Worm (Caenorhabditis elegans) whole organism, L3 larva: ENCODE results near the gene rab-1.

Experiments used
- ZK546.5 ChIP-seq: sonication (generic microtip); optimal IDR thresholded peaks from 2 replicates; lab custom pipeline; 2017; ENCODE audit warnings: missing biosample characterization, missing genetic modification characterization
- ceh-16 ChIP-seq: sonication (generic microtip); optimal IDR thresholded peaks from 2 replicates; lab custom pipeline; 2017; ENCODE audit warnings: missing biosample characterization, missing genetic modification characterization
- ceh-28 ChIP-seq: fragments of 150-350 bp; optimal IDR thresholded peaks from 2 replicates; lab custom pipeline; 2014; ENCODE audit warnings: missing biosample characterization, missing genetic modification reagents, missing genetic modification characterization
- egl-27 ChIP-seq: sonication (generic microtip); optimal IDR thresholded peaks from 4 replicates; lab custom pipeline; 2017; ENCODE audit warnings: missing biosample characterization, missing genetic modification reagents, missing genetic modification characterization
- elt-3 ChIP-seq, 3 experiments: fragments of 150-350 bp in 1 of 3; sonication (generic microtip) in 2 of 3; optimal IDR thresholded peaks; 2 replicates in 2 of 3; 4 replicates in 1 of 3; lab custom pipeline; 2014 to 2017; ENCODE audit warnings: missing biosample characterization in 3 of 3, missing genetic modification characterization in 3 of 3
- lin-39 ChIP-seq: fragments of 150-350 bp; optimal IDR thresholded peaks from 2 replicates; lab custom pipeline; 2018; ENCODE audit warnings: missing biosample characterization, missing genetic modification reagents, missing genetic modification characterization
- nhr-11 ChIP-seq: fragments of 150-350 bp; optimal IDR thresholded peaks from 2 replicates; lab custom pipeline; 2014; ENCODE audit warnings: missing biosample characterization, missing genetic modification characterization
- nhr-237 ChIP-seq: fragments of 150-350 bp; optimal IDR thresholded peaks from 2 replicates; lab custom pipeline; 2014; ENCODE audit warnings: missing biosample characterization, missing genetic modification characterization
- nhr-25 ChIP-seq: sonication (generic microtip); optimal IDR thresholded peaks from 2 replicates; lab custom pipeline; 2017; ENCODE audit warnings: missing biosample characterization, missing genetic modification characterization
- nhr-77 ChIP-seq: fragments of 150-350 bp; optimal IDR thresholded peaks from 2 replicates; lab custom pipeline; 2014; ENCODE audit warnings: missing biosample characterization, missing genetic modification characterization
- pha-4 ChIP-seq: fragments of 150-350 bp; optimal IDR thresholded peaks from 2 replicates; lab custom pipeline; 2014; ENCODE audit warnings: missing biosample characterization, missing genetic modification reagents, missing genetic modification characterization
- skn-1 ChIP-seq: fragments of 150-350 bp; optimal IDR thresholded peaks from 2 replicates; lab custom pipeline; 2014; ENCODE audit warnings: missing biosample characterization, missing genetic modification characterization
- ztf-11 ChIP-seq: fragments of 150-350 bp; optimal IDR thresholded peaks from 2 replicates; lab custom pipeline; 2014; ENCODE audit warnings: missing biosample characterization, missing genetic modification characterization

DNA sequence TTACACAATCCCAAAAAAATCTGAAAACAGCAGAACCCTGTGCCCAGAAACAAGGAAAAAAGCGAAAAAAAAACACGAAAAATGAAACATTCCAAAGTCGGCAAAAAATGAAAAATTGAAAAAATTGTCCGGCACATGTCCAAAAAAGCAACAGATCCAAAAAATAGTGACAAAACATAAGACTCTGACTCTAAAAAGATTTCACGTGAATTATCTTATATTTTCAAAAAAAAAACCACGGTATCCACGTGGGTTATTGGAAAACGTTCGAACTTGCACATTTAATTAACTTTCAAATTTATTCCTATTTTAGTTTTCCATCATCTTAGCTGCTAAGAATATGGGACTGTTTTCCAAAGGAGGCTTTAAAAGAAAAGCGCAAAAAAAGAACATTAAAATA is 6.8 kb upstream of the rab-1 start, which contains the start of gene Y75B7B.1:
- TF ChIP-seq nhr-77 (tag; lab: Kevin White, UChicago) (no peak), skn-1 (no peak), ztf-11 (tag; lab: Kevin White, UChicago) (no peak), ceh-28 (tag; lab: Kevin White, UChicago) (no peak), elt-3 (tag; optimal IDR thresholded peaks at IDR 0.05; lab: Kevin White, UChicago) (no peak), nhr-237 (tag; lab: Kevin White, UChicago) (no peak), lin-39 (tag; lab: Kevin White, UChicago) (no peak), nhr-11 (no peak), nhr-25 (tag; lab: Kevin White, UChicago) (no peak), ceh-16 (tag; lab: Kevin White, UChicago) (no peak), ZK546.5 (tag; lab: Kevin White, UChicago) (no peak), pha-4 (tag; lab: Kevin White, UChicago) (no peak), egl-27 (tag; lab: Kevin White, UChicago) (no peak)
